Fruit fly (Drosophila melanogaster): Measurements from ENCODE around the gene CG32241.

The CG32241 gene

DNA sequence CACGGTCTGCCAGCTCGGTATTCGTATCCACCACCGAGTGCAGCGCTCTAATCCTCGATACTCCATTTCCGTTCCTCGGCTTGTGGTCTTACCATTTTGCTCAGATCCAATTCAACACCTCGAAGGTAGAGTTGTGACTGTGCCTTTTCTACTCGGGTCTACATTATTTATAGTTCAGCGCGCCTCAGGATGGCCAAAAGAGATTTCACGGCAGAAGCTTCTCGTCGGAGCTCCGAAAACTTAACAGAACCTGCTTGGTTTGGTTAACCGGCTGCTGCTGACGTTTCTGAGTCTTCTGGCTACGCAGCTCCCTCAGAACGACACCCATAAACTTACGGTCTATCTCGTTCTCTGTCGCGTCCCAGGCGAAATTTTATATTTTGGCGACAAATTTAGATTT lies at the start of gene CG32241:
CG32241 (minus strand) TSS at position 101 of the 400 bp plus-strand sequence.
- no peak for TF ChIP-seq ttk (optimal IDR thresholded peaks at IDR 0.05)
- no peak for TF ChIP-seq insv (optimal IDR thresholded peaks at IDR 0.05)

DNA sequence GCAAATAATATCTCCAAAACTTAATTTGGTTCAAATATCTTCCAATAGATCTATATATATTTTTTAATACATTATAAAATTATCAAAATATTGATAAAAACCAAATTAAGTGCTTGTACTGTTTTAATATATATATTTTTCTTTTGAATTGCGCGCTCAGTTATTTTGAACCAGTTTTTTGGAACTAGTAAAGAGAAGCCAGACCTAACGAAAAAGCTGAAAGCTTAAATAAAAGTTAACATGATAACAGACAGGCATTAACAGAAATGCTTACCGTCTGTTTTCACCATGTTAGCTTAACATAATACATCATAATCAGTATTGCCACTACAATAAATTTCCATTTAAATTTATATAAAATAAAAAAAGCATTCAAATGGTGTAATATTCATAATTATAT lies 43.9 kb upstream of the CG32241 start:
- no peak for TF ChIP-seq psq (optimal IDR thresholded peaks at IDR 0.05)
- TF ChIP-seq Sin3A (optimal IDR thresholded peaks at IDR 0.05): no peak
- TF ChIP-seq h (optimal IDR thresholded peaks at IDR 0.05): no peak
- no peak for TF ChIP-seq Myc (optimal IDR thresholded peaks at IDR 0.05)
- no peak for TF ChIP-seq ttk (optimal IDR thresholded peaks at IDR 0.05)

DNA sequence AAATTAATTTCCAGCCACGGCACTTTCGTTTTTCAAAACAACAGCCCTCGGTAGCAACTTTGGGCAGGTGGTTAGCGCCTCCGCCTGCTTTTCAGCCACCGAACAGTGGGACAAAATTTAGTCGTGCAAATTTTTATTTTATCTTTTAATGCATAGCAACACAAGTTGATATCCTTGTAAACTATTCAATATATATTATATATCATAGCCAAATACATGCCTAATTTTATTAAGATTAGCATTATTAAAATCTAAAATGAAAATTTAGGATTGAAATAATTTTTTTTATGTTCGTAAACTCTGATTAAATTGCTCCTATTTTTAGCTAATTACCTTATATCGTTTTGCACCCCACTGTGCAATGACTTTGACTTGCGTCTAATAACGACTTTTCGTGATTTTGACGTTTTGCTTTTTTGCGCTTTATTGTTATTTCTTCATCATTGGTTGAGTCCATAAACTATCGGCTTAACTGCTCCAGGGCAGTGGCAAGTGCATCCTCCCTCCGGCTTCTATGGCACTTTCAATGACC lies 42.6 kb upstream of the CG32241 start:
- TF ChIP-seq insv (optimal IDR thresholded peaks at IDR 0.05): no peak
- TF ChIP-seq Sin3A (optimal IDR thresholded peaks at IDR 0.05): no peak
- no peak for TF ChIP-seq h (optimal IDR thresholded peaks at IDR 0.05)
- TF ChIP-seq Myc (optimal IDR thresholded peaks at IDR 0.05): no peak
- TF ChIP-seq ttk (optimal IDR thresholded peaks at IDR 0.05): no peak
- TF ChIP-seq psq (optimal IDR thresholded peaks at IDR 0.05): no peak

DNA sequence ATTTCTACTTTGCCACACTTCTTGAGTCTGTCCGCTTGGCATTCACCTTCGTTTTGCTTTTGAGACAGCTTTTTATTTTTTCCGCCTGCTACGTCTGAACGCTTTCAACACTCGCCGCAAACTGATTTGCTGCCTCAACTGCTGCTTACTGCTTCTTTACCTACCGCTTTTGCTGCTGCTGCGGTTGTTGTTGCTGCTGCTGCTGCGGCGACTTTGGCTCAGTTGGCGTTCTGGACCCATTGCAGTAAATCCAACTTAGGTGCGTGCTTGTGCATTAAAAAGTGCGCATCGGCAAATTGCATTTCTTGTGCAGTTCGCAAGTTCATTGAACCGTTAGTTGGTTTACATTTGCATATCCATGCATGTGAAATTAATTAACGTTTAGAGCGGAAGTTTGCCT lies 41.9 kb upstream of the CG32241 start, which contains the start of gene NT1:
NT1 (minus strand) TSS at position 127 of the 400 bp plus-strand sequence.
- TF ChIP-seq h (optimal IDR thresholded peaks at IDR 0.05): no peak
- no peak for TF ChIP-seq Sin3A (optimal IDR thresholded peaks at IDR 0.05)
- TF ChIP-seq psq (optimal IDR thresholded peaks at IDR 0.05): no peak
- TF ChIP-seq insv (optimal IDR thresholded peaks at IDR 0.05): no peak
- no peak for TF ChIP-seq ttk (optimal IDR thresholded peaks at IDR 0.05)
- no peak for TF ChIP-seq Myc (optimal IDR thresholded peaks at IDR 0.05)

DNA sequence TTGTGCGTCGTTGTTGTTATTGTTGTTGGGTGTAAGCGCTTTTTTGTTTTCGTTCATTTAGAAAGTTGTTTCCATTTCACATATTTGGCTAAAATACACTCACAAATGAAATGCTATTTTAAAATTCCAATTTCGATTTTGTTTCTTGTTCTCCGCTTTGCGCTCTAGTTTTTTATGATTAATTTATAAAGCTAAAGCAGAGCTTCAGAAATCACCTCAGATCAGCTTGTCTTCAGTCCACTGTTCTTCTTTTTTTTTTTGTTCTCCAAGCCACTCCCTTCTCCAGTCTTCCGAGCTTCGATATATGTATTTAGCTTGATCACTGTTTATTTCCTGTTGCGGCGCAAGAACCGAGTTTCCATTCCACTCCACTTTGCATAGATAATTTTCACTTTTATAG lies 41.4 kb upstream of the CG32241 start:
- TF ChIP-seq Sin3A (optimal IDR thresholded peaks at IDR 0.05) (no peak), insv (optimal IDR thresholded peaks at IDR 0.05) (no peak), ttk (optimal IDR thresholded peaks at IDR 0.05) (no peak), psq (optimal IDR thresholded peaks at IDR 0.05) (no peak), Myc (optimal IDR thresholded peaks at IDR 0.05) (no peak), h (optimal IDR thresholded peaks at IDR 0.05) (no peak)

DNA sequence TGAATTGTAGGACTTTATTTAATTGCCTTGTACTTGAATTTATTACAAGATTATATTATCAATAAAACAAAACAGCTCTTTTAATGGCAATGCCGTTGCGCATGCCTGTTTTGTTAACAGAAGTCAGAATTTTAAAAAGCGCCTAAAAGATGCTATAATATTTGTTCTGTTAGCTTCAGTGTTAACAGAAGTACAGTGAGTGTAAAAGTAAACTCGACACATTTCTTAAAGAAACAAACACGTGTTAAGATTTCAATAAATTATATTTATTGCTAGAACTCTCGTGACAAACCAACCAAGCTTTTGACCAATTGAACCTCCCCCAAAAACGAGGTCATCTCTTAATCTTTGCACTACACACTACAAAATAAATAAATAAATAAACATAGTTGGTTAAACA lies 35.0 kb upstream of the CG32241 start:
- TF ChIP-seq ttk (optimal IDR thresholded peaks at IDR 0.05): no peak
- no peak for TF ChIP-seq psq (optimal IDR thresholded peaks at IDR 0.05)

DNA sequence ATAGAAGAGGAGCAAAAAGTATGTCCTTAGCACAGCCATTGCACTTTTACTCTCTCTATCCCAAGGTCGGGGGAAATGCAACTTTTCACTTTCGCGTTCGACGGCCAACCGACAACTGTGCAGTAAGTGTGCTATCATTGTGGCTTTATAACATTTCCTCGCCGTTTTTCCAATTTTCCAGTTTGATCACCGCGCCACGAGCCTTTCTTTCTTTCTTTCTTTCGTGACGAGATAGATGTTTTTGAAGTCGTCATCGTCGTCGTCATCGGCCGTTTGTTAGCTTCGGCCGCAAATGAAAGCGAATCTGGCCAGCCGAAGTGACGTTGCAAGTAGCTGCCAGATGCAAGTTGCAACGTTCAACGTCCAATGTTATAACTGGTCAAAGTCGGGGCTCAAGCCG lies 34.0 kb upstream of the CG32241 start, which contains the start of gene CG13720:
CG13720 (minus strand) TSS at position 101 of the 400 bp plus-strand sequence.
- no peak for TF ChIP-seq Sin3A (optimal IDR thresholded peaks at IDR 0.05)
- TF ChIP-seq h (optimal IDR thresholded peaks at IDR 0.05): no peak
- no peak for TF ChIP-seq Myc (optimal IDR thresholded peaks at IDR 0.05)
- TF ChIP-seq insv (optimal IDR thresholded peaks at IDR 0.05): no peak
- TF ChIP-seq psq (optimal IDR thresholded peaks at IDR 0.05): no peak
- TF ChIP-seq ttk (optimal IDR thresholded peaks at IDR 0.05): no peak

DNA sequence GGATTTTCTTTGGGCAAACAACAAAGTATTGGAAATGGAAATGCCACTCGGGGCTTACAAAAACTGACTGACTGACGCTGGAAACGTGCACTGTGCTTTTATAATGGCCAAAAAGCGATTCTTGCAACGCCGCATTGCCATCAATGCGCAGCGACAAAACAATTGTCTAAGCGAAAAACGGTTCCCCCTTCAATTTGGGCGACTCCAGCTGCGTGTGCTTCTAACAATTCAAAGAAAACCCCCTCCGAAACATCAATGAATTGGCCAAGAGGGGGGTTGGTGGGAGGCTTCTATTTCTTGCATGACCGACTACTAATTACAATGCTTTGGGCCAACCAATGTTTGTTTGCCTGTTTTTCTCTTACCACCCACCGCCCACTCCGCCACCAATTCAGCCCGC lies 31.2 kb upstream of the CG32241 start, which contains the start of gene CG13721:
CG13721 (minus strand) TSS at position 101 of the 400 bp plus-strand sequence.
- TF ChIP-seq h (optimal IDR thresholded peaks at IDR 0.05) (no peak), insv (optimal IDR thresholded peaks at IDR 0.05) (no peak), psq (optimal IDR thresholded peaks at IDR 0.05) (no peak), ttk (optimal IDR thresholded peaks at IDR 0.05) (no peak), Myc (optimal IDR thresholded peaks at IDR 0.05) (no peak), Sin3A (optimal IDR thresholded peaks at IDR 0.05) (no peak)

DNA sequence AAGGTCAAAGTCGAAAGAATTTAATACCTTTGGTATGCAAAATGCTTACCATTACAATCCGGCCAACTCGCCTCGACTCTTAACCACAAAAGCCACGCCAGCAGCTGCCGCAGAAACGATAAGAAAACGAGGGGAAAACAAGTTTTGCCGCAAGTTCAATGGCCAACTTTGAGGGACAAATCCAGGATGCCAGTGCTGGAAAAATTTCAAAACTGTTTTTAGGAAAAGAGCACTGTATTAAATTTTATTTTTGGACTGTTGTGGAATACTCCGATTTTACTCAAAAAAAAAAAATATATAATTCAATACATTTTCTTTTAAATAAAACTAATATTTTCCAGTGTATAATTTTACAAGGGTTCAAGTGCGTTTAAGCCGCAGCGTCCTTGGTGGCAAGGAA lies 28.2 kb upstream of the CG32241 start:
- TF ChIP-seq psq (optimal IDR thresholded peaks at IDR 0.05) (no peak), insv (optimal IDR thresholded peaks at IDR 0.05) (no peak), Sin3A (optimal IDR thresholded peaks at IDR 0.05) (no peak), ttk (optimal IDR thresholded peaks at IDR 0.05) (no peak), h (optimal IDR thresholded peaks at IDR 0.05) (no peak), Myc (optimal IDR thresholded peaks at IDR 0.05) (no peak)

DNA sequence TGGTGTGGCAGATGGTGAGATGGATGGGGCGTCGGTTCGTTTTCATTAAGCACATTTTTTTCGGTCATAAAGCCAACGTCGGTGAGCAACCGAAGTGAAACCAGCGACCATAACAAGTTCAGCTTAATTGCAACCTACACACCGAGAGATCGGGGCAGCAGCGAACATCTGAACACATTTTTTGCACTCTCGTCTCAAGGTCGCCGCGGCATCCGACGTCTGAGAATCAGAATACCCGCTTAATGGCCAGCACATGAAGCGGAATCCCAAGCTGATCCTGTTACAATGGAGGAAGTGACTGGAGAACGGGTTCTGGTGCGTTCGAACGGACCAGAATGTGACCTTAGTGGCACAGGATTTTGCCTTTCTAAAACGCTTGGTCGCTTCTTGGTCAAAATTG lies 27.2 kb upstream of the CG32241 start:
- TF ChIP-seq psq (optimal IDR thresholded peaks at IDR 0.05) (no peak), Sin3A (optimal IDR thresholded peaks at IDR 0.05) (no peak), insv (optimal IDR thresholded peaks at IDR 0.05) (no peak), ttk (optimal IDR thresholded peaks at IDR 0.05) (no peak), Myc (optimal IDR thresholded peaks at IDR 0.05) (no peak), h (optimal IDR thresholded peaks at IDR 0.05) (no peak)

DNA sequence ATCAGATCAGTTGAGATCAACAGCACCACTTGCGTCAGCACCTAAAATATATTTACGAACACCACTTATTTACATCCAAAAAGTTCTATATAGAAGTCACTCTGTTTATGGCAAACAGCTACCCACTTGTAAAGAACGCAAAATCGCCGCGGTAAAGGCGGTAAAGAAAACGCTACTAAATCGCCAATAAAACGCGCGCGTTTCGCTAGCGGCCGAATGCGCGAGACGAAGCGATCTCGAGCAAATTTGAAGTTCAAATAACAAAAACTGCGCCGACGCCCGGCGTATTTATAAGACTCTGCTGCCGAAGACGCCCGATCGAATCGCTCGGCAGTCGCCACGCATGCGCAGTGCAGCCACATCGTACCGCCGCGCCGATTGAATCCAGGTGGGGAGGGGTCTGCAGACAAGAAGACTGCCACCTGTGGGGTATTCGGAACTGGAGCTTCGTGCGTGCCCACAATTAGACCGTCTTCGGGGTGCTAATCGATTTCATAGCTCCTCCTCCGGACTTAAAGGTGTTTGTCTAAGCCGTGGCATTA lies 24.3 kb upstream of the CG32241 start, which contains the start of gene CG13722:
CG13722 (minus strand) TSS at position 262 of the 542 bp plus-strand sequence.
- no peak for TF ChIP-seq Sin3A (optimal IDR thresholded peaks at IDR 0.05)
- no peak for TF ChIP-seq psq (optimal IDR thresholded peaks at IDR 0.05)
- TF ChIP-seq ttk (optimal IDR thresholded peaks at IDR 0.05): no peak
- TF ChIP-seq Myc (optimal IDR thresholded peaks at IDR 0.05): no peak
- TF ChIP-seq h (optimal IDR thresholded peaks at IDR 0.05): no peak
- no peak for TF ChIP-seq insv (optimal IDR thresholded peaks at IDR 0.05)

DNA sequence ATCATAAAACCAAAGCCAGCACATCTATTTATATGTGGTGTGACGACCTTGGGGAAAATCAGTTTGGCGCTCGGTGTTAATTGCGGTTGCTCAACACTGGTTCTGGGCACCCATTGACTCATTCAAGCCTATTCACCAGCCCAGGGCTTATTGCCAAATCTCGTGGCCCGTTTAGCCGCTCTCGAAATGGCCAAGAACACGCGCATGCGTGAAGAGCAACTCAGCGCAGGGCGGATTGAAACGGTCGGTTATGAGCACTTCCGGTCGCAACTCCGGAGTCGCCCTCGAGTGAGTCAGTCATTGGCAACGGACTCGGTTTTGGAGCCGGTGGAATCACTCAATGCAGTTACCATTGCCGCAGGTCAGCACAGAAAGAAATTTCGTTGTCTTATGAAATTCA lies 23.1 kb upstream of the CG32241 start:
- TF ChIP-seq ttk (optimal IDR thresholded peaks at IDR 0.05) (no peak), insv (optimal IDR thresholded peaks at IDR 0.05) (no peak), Sin3A (optimal IDR thresholded peaks at IDR 0.05) (no peak), psq (optimal IDR thresholded peaks at IDR 0.05) (no peak), h (optimal IDR thresholded peaks at IDR 0.05) (no peak), Myc (optimal IDR thresholded peaks at IDR 0.05) (no peak)

DNA sequence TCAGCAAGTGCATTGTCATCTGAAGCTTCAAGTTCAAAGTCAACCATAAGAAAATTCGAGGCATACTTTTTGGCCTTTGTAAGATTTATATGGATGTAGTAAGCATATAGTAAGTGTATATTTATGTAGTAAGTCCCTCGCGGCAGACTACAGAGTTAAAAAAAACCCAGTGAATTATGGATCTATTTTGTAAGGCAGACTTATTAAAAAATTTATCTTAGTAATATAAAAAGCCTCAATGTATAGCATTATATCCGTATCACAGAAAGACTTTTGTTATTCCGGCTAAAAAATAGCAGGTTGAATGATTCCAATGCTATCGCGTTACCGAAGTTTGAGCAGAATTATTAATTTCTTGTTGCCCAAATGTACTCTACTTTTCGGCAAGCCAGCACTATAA lies 18.2 kb upstream of the CG32241 start:
- TF ChIP-seq ttk (optimal IDR thresholded peaks at IDR 0.05) (no peak), h (optimal IDR thresholded peaks at IDR 0.05) (no peak), Myc (optimal IDR thresholded peaks at IDR 0.05) (no peak)
